Worm (Caenorhabditis elegans) whole organism, L4 larva: ENCODE results near the gene T21E8.5.

ENCODE experiments used
- ama-1 ChIP-seq: fragments of 150-350 bp; optimal IDR thresholded peaks from 2 replicates; lab custom pipeline; 2014; ENCODE audit warnings: inconsistent platforms, mixed read lengths
- fkh-10 ChIP-seq: fragments of 150-350 bp; optimal IDR thresholded peaks from 2 replicates; lab custom pipeline; 2014; ENCODE audit warnings: missing biosample characterization, missing genetic modification reagents, missing genetic modification characterization
- lin-13 ChIP-seq: fragments of 150-350 bp; optimal IDR thresholded peaks from 2 replicates; lab custom pipeline; 2014; ENCODE audit warnings: missing biosample characterization, missing genetic modification reagents, missing genetic modification characterization
- lin-15B ChIP-seq: fragments of 150-350 bp; sonication (generic microtip); optimal IDR thresholded peaks from 3 replicates; lab custom pipeline; 2014; ENCODE audit warnings: missing biosample characterization, missing genetic modification characterization
- nhr-11 ChIP-seq: fragments of 150-350 bp; optimal IDR thresholded peaks from 2 replicates; lab custom pipeline; 2014; ENCODE audit warnings: missing biosample characterization, missing genetic modification characterization
- nhr-25 ChIP-seq: sonication (generic microtip); optimal IDR thresholded peaks from 2 replicates; lab custom pipeline; 2017; ENCODE audit warnings: missing genetic modification characterization, mild to moderate bottlenecking, missing compliant biosample characterization, antibody characterized with exemption, moderate library complexity, borderline replicate concordance; ENCODE audit not compliant: insufficient read depth
- nhr-76 ChIP-seq: fragments of 150-350 bp; optimal IDR thresholded peaks from 2 replicates; lab custom pipeline; 2014; ENCODE audit warnings: missing biosample characterization, missing genetic modification characterization
- zag-1 ChIP-seq: fragments of 150-350 bp; optimal IDR thresholded peaks from 2 replicates; lab custom pipeline; 2014; ENCODE audit warnings: missing biosample characterization, missing genetic modification characterization
- ztf-7 ChIP-seq: fragments of 150-350 bp; optimal IDR thresholded peaks from 2 replicates; lab custom pipeline; 2014; ENCODE audit warnings: missing biosample characterization, missing genetic modification characterization

DNA sequence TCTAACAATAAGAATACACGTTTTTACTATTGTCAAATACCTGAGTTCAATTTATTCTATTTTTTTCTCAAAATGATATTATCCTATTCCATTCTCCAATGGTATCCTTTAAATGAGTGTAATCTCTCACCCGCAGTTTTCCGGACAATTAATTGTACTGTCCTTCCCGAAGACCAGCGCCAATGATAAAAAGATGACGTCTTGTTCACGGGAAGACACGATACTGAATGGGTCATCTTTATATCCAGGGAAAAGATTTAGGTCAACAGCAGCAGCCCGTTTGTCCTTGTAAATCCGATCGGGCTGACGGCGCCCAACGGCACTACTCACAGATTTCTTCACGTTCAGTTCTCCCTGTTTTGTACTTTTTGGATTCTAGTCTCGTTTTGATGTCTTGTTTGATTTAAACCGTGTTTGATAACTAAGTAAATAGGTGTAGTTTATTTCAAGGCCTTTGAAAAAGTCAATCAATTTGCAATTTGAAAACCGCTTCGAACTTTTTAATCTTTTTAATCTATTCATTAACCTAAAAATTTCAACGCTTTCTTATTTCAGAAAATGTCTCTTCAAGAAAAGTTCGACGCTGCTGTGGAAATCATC lies 16.9 kb downstream of the T21E8.5 start, which contains the start of gene acbp-3:
- no peak for TF ChIP-seq ama-1 (lab: Kevin White, UChicago)
- TF ChIP-seq nhr-11 (tag; lab: Kevin White, UChicago): no peak
- no peak for TF ChIP-seq zag-1 (tag; lab: Kevin White, UChicago)
- TF ChIP-seq nhr-76: no peak
- no peak for TF ChIP-seq nhr-25 (tag; lab: Kevin White, UChicago)
- TF ChIP-seq ztf-7 (tag; lab: Kevin White, UChicago): no peak
- TF ChIP-seq lin-15B (tag; lab: Kevin White, UChicago): no peak
- no peak for TF ChIP-seq fkh-10 (GFP tag; lab: Kevin White, UChicago)
- TF ChIP-seq lin-13: no peak
